Fruit fly (Drosophila melanogaster) whole organism, embryonic: ENCODE results near the gene SP1173.
A peak's percentile ranks its signal among the peaks of the same experiment; 100 is the strongest.

Experiments
- Adf1 ChIP-seq: fragments of 200-800 bp; sonication (Bioruptor generic); IDR thresholded peaks from 2 replicates; pipeline ENCODE4 v1.3.6; 2022; ENCODE audit warnings: missing biosample characterization, missing genetic modification characterization
- Aef1 ChIP-seq: fragments of 200-800 bp; sonication (Bioruptor generic); IDR thresholded peaks from 3 replicates; pipeline ENCODE4 v1.3.6; 2022; ENCODE audit warnings: missing biosample characterization, missing genetic modification characterization
- Bgb ChIP-seq: fragments of 200-800 bp; sonication (Bioruptor generic); IDR thresholded peaks from 2 replicates; pipeline ENCODE4 v1.3.6; 2022; ENCODE audit warnings: missing biosample characterization, missing genetic modification characterization; ENCODE audit not compliant: partially characterized antibody
- CG10431 ChIP-seq: fragments of 200-800 bp; sonication (Bioruptor generic); optimal IDR thresholded peaks from 3 replicates; lab custom pipeline; 2018; ENCODE audit warnings: missing biosample characterization, mild to moderate bottlenecking, missing genetic modification characterization
- CG11695 ChIP-seq: fragments of 200-800 bp; sonication (Bioruptor generic); IDR thresholded peaks from 3 replicates; pipeline ENCODE4 v1.3.6; 2022; ENCODE audit warnings: missing biosample characterization, missing genetic modification characterization
- CG12071 ChIP-seq: fragments of 200-800 bp; sonication (Bioruptor generic); optimal IDR thresholded peaks from 3 replicates; lab custom pipeline; 2018; ENCODE audit warnings: missing biosample characterization, mild to moderate bottlenecking, missing genetic modification characterization
- CG12659 ChIP-seq: fragments of 200-800 bp; sonication (Bioruptor generic); optimal IDR thresholded peaks from 3 replicates; lab custom pipeline; 2017; ENCODE audit warnings: mild to moderate bottlenecking, missing biosample characterization, missing genetic modification reagents, missing genetic modification characterization
- CG13424 ChIP-seq: fragments of 200-800 bp; sonication (Bioruptor generic); optimal IDR thresholded peaks from 2 replicates; lab custom pipeline; 2019; ENCODE audit warnings: missing biosample characterization, mild to moderate bottlenecking, missing genetic modification characterization, moderate library complexity
- CG13624 ChIP-seq: fragments of 200-800 bp; sonication (Bioruptor generic); optimal IDR thresholded peaks from 2 replicates; lab custom pipeline; 2016; ENCODE audit warnings: missing biosample characterization, missing genetic modification characterization
- CG1603 ChIP-seq: fragments of 200-800 bp; sonication (Bioruptor generic); optimal IDR thresholded peaks from 2 replicates; lab custom pipeline; 2019; ENCODE audit warnings: missing biosample characterization, mild to moderate bottlenecking, missing genetic modification characterization, moderate library complexity
- CG18262 ChIP-seq: fragments of 200-800 bp; optimal IDR thresholded peaks from 3 replicates; lab custom pipeline; 2019; ENCODE audit warnings: missing biosample characterization, mild to moderate bottlenecking, missing genetic modification characterization, moderate library complexity
- CG18619 ChIP-seq: fragments of 200-800 bp; sonication (Bioruptor generic); optimal IDR thresholded peaks from 3 replicates; lab custom pipeline; 2017; ENCODE audit warnings: missing biosample characterization, mild to moderate bottlenecking, missing genetic modification characterization
- CG2120 ChIP-seq: fragments of 200-800 bp; sonication (Bioruptor generic); optimal IDR thresholded peaks from 3 replicates; lab custom pipeline; 2016; ENCODE audit warnings: missing biosample characterization, missing genetic modification characterization
- CG2199 ChIP-seq: fragments of 200-800 bp; sonication (Bioruptor generic); IDR thresholded peaks from 3 replicates; pipeline ENCODE4 v1.3.6; 2022; ENCODE audit warnings: missing biosample characterization, missing genetic modification characterization
- CG33557 ChIP-seq: fragments of 200-800 bp; sonication (Bioruptor generic); optimal IDR thresholded peaks from 2 replicates; lab custom pipeline; 2019; ENCODE audit warnings: missing biosample characterization, mild to moderate bottlenecking, missing genetic modification characterization, moderate library complexity
- CG34224 ChIP-seq: fragments of 200-800 bp; sonication (Bioruptor generic); IDR thresholded peaks from 3 replicates; pipeline ENCODE4 v1.3.6; 2022; ENCODE audit warnings: missing biosample characterization, missing genetic modification characterization; ENCODE audit not compliant: partially characterized antibody
- CG6254 ChIP-seq: fragments of 200-800 bp; sonication (Bioruptor generic); optimal IDR thresholded peaks from 3 replicates; lab custom pipeline; 2017; ENCODE audit warnings: mild to moderate bottlenecking, missing biosample characterization, missing genetic modification reagents, missing genetic modification characterization
- CG7987 ChIP-seq: fragments of 200-800 bp; sonication (Bioruptor generic); optimal IDR thresholded peaks from 2 replicates; lab custom pipeline; 2018; ENCODE audit warnings: missing biosample characterization, mild to moderate bottlenecking, missing genetic modification characterization, moderate library complexity
- CG9215 ChIP-seq: fragments of 200-800 bp; sonication (Bioruptor generic); IDR thresholded peaks from 2 replicates; pipeline ENCODE4 v1.3.6; 2022; ENCODE audit warnings: missing biosample characterization, missing genetic modification characterization
- CG9932 ChIP-seq: fragments of 200-800 bp; sonication (Bioruptor generic); IDR thresholded peaks from 2 replicates; pipeline ENCODE4 v1.3.6; 2022; ENCODE audit warnings: missing biosample characterization, missing genetic modification characterization
- CTCF ChIP-seq: fragments of 200-800 bp; sonication (Bioruptor generic); optimal IDR thresholded peaks from 2 replicates; lab custom pipeline; 2017; ENCODE audit warnings: missing biosample characterization, mild to moderate bottlenecking, missing genetic modification characterization, moderate library complexity
- Dll ChIP-seq: fragments of 200-800 bp; sonication (Bioruptor generic); IDR thresholded peaks from 4 replicates; pipeline ENCODE4 v1.3.6; 2022; ENCODE audit warnings: missing biosample characterization, missing genetic modification characterization; ENCODE audit not compliant: partially characterized antibody
- Dref ChIP-seq: fragments of 200-800 bp; sonication (Bioruptor generic); IDR thresholded peaks from 2 replicates; pipeline ENCODE4 v1.3.6; 2022; ENCODE audit warnings: missing biosample characterization, missing genetic modification characterization
- E2f2 ChIP-seq: fragments of 200-800 bp; sonication (Bioruptor generic); IDR thresholded peaks from 2 replicates; pipeline ENCODE4 v1.3.6; 2022; ENCODE audit warnings: missing biosample characterization, missing genetic modification characterization
- H2.0 ChIP-seq: fragments of 200-800 bp; sonication (Bioruptor generic); IDR thresholded peaks from 2 replicates; pipeline ENCODE4 v1.3.6; 2022; ENCODE audit warnings: missing biosample characterization, missing genetic modification characterization
- HLH4C ChIP-seq: fragments of 200-800 bp; sonication (Bioruptor generic); IDR thresholded peaks from 3 replicates; pipeline ENCODE4 v1.3.6; 2022; ENCODE audit warnings: missing biosample characterization, missing genetic modification characterization; ENCODE audit not compliant: partially characterized antibody
- Hr51 ChIP-seq, 2 experiments: fragments of 200-800 bp; sonication (Bioruptor generic); optimal IDR thresholded peaks; 2 replicates in 1 of 2; 3 replicates in 1 of 2; lab custom pipeline; 2016 to 2018; ENCODE audit warnings: missing biosample characterization in 2 of 2, missing genetic modification characterization in 2 of 2, mild to moderate bottlenecking in 1 of 2, moderate library complexity in 1 of 2
- Optix ChIP-seq: fragments of 200-800 bp; sonication (Bioruptor generic); IDR thresholded peaks from 3 replicates; pipeline ENCODE4 v1.3.6; 2022; ENCODE audit warnings: missing biosample characterization, missing genetic modification characterization
- Pdp1 ChIP-seq, 2 experiments: fragments of 200-800 bp; sonication (Bioruptor generic); optimal IDR thresholded peaks; 3 replicates each; lab custom pipeline; 2016; ENCODE audit warnings: missing biosample characterization in 2 of 2, missing genetic modification characterization in 2 of 2, mild to moderate bottlenecking in 1 of 2, moderate library complexity in 1 of 2
- YL-1 ChIP-seq: fragments of 200-800 bp; sonication (Bioruptor generic); optimal IDR thresholded peaks from 3 replicates; lab custom pipeline; 2017; ENCODE audit warnings: missing biosample characterization, mild to moderate bottlenecking, missing genetic modification characterization
- ash1 ChIP-seq: fragments of 200-800 bp; sonication (Bioruptor generic); optimal IDR thresholded peaks from 2 replicates; lab custom pipeline; 2018; ENCODE audit warnings: missing biosample characterization, mild to moderate bottlenecking, missing genetic modification characterization
- bcd ChIP-seq: fragments of 200-800 bp; sonication (Bioruptor generic); optimal IDR thresholded peaks from 2 replicates; lab custom pipeline; 2017; ENCODE audit warnings: missing biosample characterization, mild to moderate bottlenecking, missing genetic modification characterization
- chn ChIP-seq: fragments of 200-800 bp; sonication (Bioruptor generic); optimal IDR thresholded peaks from 2 replicates; lab custom pipeline; 2016; ENCODE audit warnings: missing biosample characterization, missing genetic modification characterization
- dmrt11E ChIP-seq: fragments of 200-800 bp; sonication (Bioruptor generic); optimal IDR thresholded peaks from 3 replicates; lab custom pipeline; 2018; ENCODE audit warnings: missing biosample characterization, mild to moderate bottlenecking, missing genetic modification characterization, moderate library complexity
- dmrt99B ChIP-seq: fragments of 200-800 bp; sonication (Bioruptor generic); optimal IDR thresholded peaks from 2 replicates; lab custom pipeline; 2018; ENCODE audit warnings: missing biosample characterization, mild to moderate bottlenecking, missing genetic modification characterization, moderate library complexity
- ewg ChIP-seq: fragments of 200-800 bp; sonication (Bioruptor generic); optimal IDR thresholded peaks from 3 replicates; lab custom pipeline; 2017; ENCODE audit warnings: mild to moderate bottlenecking, missing biosample characterization, missing genetic modification reagents, missing genetic modification characterization
- fu2 ChIP-seq: fragments of 200-800 bp; sonication (Bioruptor generic); optimal IDR thresholded peaks from 2 replicates; lab custom pipeline; 2016; ENCODE audit warnings: missing biosample characterization, missing genetic modification characterization
- gem ChIP-seq: fragments of 200-800 bp; sonication (Bioruptor generic); optimal IDR thresholded peaks from 2 replicates; lab custom pipeline; 2019; ENCODE audit warnings: missing biosample characterization, mild to moderate bottlenecking, missing genetic modification characterization, moderate library complexity
- her ChIP-seq: fragments of 200-800 bp; sonication (Bioruptor generic); optimal IDR thresholded peaks from 2 replicates; lab custom pipeline; 2016; ENCODE audit warnings: missing biosample characterization, missing genetic modification characterization
- kni ChIP-seq: fragments of 200-800 bp; sonication (Bioruptor generic); optimal IDR thresholded peaks from 3 replicates; lab custom pipeline; 2017; ENCODE audit warnings: mild to moderate bottlenecking, missing biosample characterization, missing genetic modification reagents, missing genetic modification characterization
- lov ChIP-seq, 2 experiments: fragments of 200-800 bp in 1 of 2; fragments of >200 bp in 1 of 2; sonication (Bioruptor generic) in 1 of 2; IDR thresholded peaks in 1 of 2; optimal IDR thresholded peaks in 1 of 2; 2 replicates in 1 of 2; 3 replicates in 1 of 2; pipeline versions ENCODE4 v1.3.6 to Lab custom; 2017 to 2022; ENCODE audit warnings: missing biosample characterization in 1 of 2, missing genetic modification characterization in 1 of 2
- pb ChIP-seq: fragments of 200-800 bp; sonication (Bioruptor generic); optimal IDR thresholded peaks from 3 replicates; lab custom pipeline; 2016; ENCODE audit warnings: missing biosample characterization, missing genetic modification characterization
- pfk ChIP-seq: fragments of 200-800 bp; sonication (Bioruptor generic); optimal IDR thresholded peaks from 2 replicates; lab custom pipeline; 2018; ENCODE audit warnings: missing biosample characterization, mild to moderate bottlenecking, missing genetic modification characterization, moderate library complexity
- pros ChIP-seq: fragments of 200-800 bp; sonication (Bioruptor generic); optimal IDR thresholded peaks from 3 replicates; lab custom pipeline; 2019; ENCODE audit warnings: missing biosample characterization, mild to moderate bottlenecking, missing genetic modification characterization, moderate library complexity
- rib ChIP-seq: fragments of 200-800 bp; sonication (Bioruptor generic); IDR thresholded peaks from 2 replicates; pipeline ENCODE4 v1.3.6; 2022; ENCODE audit warnings: missing biosample characterization, missing genetic modification characterization
- ro ChIP-seq: fragments of 200-800 bp; sonication (Bioruptor generic); IDR thresholded peaks from 2 replicates; pipeline ENCODE4 v1.3.6; 2022; ENCODE audit warnings: missing biosample characterization, missing genetic modification characterization
- wek ChIP-seq: fragments of 200-800 bp; sonication (Bioruptor generic); optimal IDR thresholded peaks from 3 replicates; lab custom pipeline; 2018; ENCODE audit warnings: missing biosample characterization, mild to moderate bottlenecking, missing genetic modification characterization, moderate library complexity

Gene SP1173

dm6 chr3L:6743346-6744165 is 40.2 kb upstream of the SP1173 start (continued):
- TF ChIP-seq YL-1 (GFP tag; lab: Kevin White, UChicago) (peak; percentile 98), pros (peak; percentile 55), Dref (GFP tag; lab: Robert Waterston, UW) (peak; percentile 77), CG10431 (GFP tag; lab: Kevin White, UChicago) (peak; percentile 100), CG9932 (GFP tag; lab: Robert Waterston, UW) (peak; percentile 38; the same call in 1 of the 2 replicates), Bgb (GFP tag; lab: Robert Waterston, UW) (peak; percentile 72), CG7987 (peak; percentile 65), CG2120 (GFP tag; lab: Kevin White, UChicago) (no peak), Adf1 (GFP tag; lab: Robert Waterston, UW) (peak; percentile 18; the same call in 1 of the 2 replicates), lov (optimal IDR thresholded peaks at IDR 0.05; lab: Kevin White, UChicago) (no peak), lov (GFP tag; IDR thresholded peaks at IDR 0.05; lab: Robert Waterston, UW) (0 out of 3 replicates have a peak, but pooled peaks have one; percentile 24), bcd (GFP tag; lab: Kevin White, UChicago) (peak; percentile 22), gem (tag; lab: Kevin White, UChicago) (peak; percentile 56), CG11695 (GFP tag; lab: Robert Waterston, UW) (0 out of 3 replicates have a peak, but pooled peaks have one; percentile 5), CG9215 (peak; percentile 44; the same call in 1 of the 2 replicates), CG1603 (peak; percentile 34), dmrt11E (tag; lab: Kevin White, UChicago) (peak; percentile 49), CG13424 (tag; lab: Kevin White, UChicago) (peak; percentile 43), Pdp1 (GFP tag; optimal IDR thresholded peaks at IDR 0.05; lab: Kevin White, UChicago) (peak in 1 of 2 experiments; percentile 26), CG34224 (GFP tag; lab: Robert Waterston, UW) (0 out of 3 replicates have a peak, but pooled peaks have one; percentile 22), E2f2 (GFP tag; lab: Robert Waterston, UW) (no peak), ro (GFP tag; lab: Robert Waterston, UW) (no peak), ash1 (GFP tag; lab: Kevin White, UChicago) (peak; percentile 66), kni (GFP tag; lab: Kevin White, UChicago) (peak; percentile 10), Aef1 (GFP tag; lab: Robert Waterston, UW) (peak; percentile 81; the same call in 2 of the 3 replicates), H2.0 (GFP tag; lab: Robert Waterston, UW) (0 out of 2 replicates have a peak, but pooled peaks have one; percentile 9), CG12071 (peak; percentile 50), CG18262 (tag; lab: Kevin White, UChicago) (peak; percentile 57), CG2199 (no peak), Optix (GFP tag; lab: Robert Waterston, UW) (no peak), rib (peak; percentile 87), wek (peak; percentile 47), CG13624 (GFP tag; lab: Kevin White, UChicago) (peak; percentile 38), CG12659 (peak; percentile 14), CG33557 (peak; percentile 19), CG6254 (GFP tag; lab: Kevin White, UChicago) (no peak), HLH4C (GFP tag; lab: Robert Waterston, UW) (peak; percentile 6; the same call in 2 of the 3 replicates), ewg (GFP tag; lab: Kevin White, UChicago) (peak; percentile 18), Hr51 (GFP tag; optimal IDR thresholded peaks at IDR 0.05; lab: Kevin White, UChicago) (peak in 1 of 2 experiments; percentile 6), fu2 (GFP tag; lab: Kevin White, UChicago) (peak; percentile 44), her (peak; percentile 13), pb (GFP tag; lab: Kevin White, UChicago) (no peak), pfk (peak; percentile 48), dmrt99B (no peak), CTCF (GFP tag; lab: Kevin White, UChicago) (peak; percentile 85), Dll (GFP tag; lab: Robert Waterston, UW) (peak; percentile 69; the same call in 3 of the 4 replicates), CG18619 (GFP tag; lab: Kevin White, UChicago) (peak; percentile 20), chn (GFP tag; lab: Kevin White, UChicago) (peak; percentile 44)
